Worm (Caenorhabditis elegans) whole organism, early embryonic: ENCODE results near the gene Y105C5B.17.

ENCODE experiments used
- aly-1 ChIP-seq: sonication (generic microtip); optimal IDR thresholded peaks from 2 replicates; lab custom pipeline; 2016; ENCODE audit warnings: missing genetic modification characterization, missing compliant biosample characterization
- ama-1 ChIP-seq: fragments of 150-350 bp; optimal IDR thresholded peaks from 2 replicates; lab custom pipeline; 2014
- flt-1 ChIP-seq: fragments of 200-800 bp; sonication (Bioruptor generic); IDR thresholded peaks from 2 replicates; pipeline ENCODE4 v1.3.6; 2022; ENCODE audit warnings: missing genetic modification characterization, missing compliant biosample characterization
- pes-1 ChIP-seq: fragments of 200-800 bp; sonication (Bioruptor generic); IDR thresholded peaks from 2 replicates; pipeline ENCODE4 v1.3.6; 2022; ENCODE audit warnings: missing genetic modification reagents, missing genetic modification characterization, missing compliant biosample characterization
- tbx-11 ChIP-seq: fragments of 200-800 bp; sonication (Bioruptor generic); IDR thresholded peaks from 2 replicates; pipeline ENCODE4 v1.3.6; 2022; ENCODE audit warnings: missing genetic modification characterization, missing compliant biosample characterization
- tra-4 ChIP-seq: sonication (generic microtip); optimal IDR thresholded peaks from 2 replicates; lab custom pipeline; 2017; ENCODE audit warnings: missing genetic modification characterization, missing compliant biosample characterization

- TF ChIP-seq aly-1 (tag; lab: Kevin White, UChicago): no peak
- TF ChIP-seq ama-1 (lab: Kevin White, UChicago): no peak
- no peak for TF ChIP-seq flt-1 (GFP tag; lab: Robert Waterston, UW)
- TF ChIP-seq tbx-11 (GFP tag; lab: Robert Waterston, UW): no peak
- no peak for TF ChIP-seq tra-4
- no peak for TF ChIP-seq pes-1 (GFP tag; lab: Robert Waterston, UW)
Measured at ce11 chrIV:15940811-15941210, 22.1 kb upstream of the Y105C5B.17 start.
